Fruit fly (Drosophila melanogaster): Measurements from ENCODE around the gene mRpL4.

Gene mRpL4

dm6 chr2L:16286360-16287005, 42.4 kb downstream of the mRpL4 start (continued):
- peak; percentile 65 for TF ChIP-seq Sox102F (GFP tag; optimal IDR thresholded peaks at IDR 0.05)
- peak; percentile 53 for TF ChIP-seq Lpt (GFP tag; optimal IDR thresholded peaks at IDR 0.05)
- TF ChIP-seq Sox14 (GFP tag; optimal IDR thresholded peaks at IDR 0.05): peak; percentile 81
- no peak for TF ChIP-seq fd85E (GFP tag; optimal IDR thresholded peaks at IDR 0.05)
- TF ChIP-seq Eip93F (GFP tag; optimal IDR thresholded peaks at IDR 0.05): no peak
- TF ChIP-seq CG11902 (GFP tag; optimal IDR thresholded peaks at IDR 0.05): peak; percentile 27
- peak; percentile 84 for TF ChIP-seq achi (GFP tag; optimal IDR thresholded peaks at IDR 0.05)
- TF ChIP-seq CG11294 (GFP tag; IDR thresholded peaks at IDR 0.05): no peak
- TF ChIP-seq Hr4 (GFP tag; optimal IDR thresholded peaks at IDR 0.05): peak; percentile 84
- peak; percentile 68 for TF ChIP-seq Met (GFP tag; optimal IDR thresholded peaks at IDR 0.05)
- peak; percentile 45 for TF ChIP-seq cyc (GFP tag; optimal IDR thresholded peaks at IDR 0.05)
- peak; percentile 17 for TF ChIP-seq CG7368 (GFP tag; optimal IDR thresholded peaks at IDR 0.05)
- TF ChIP-seq CG31627 (GFP tag; optimal IDR thresholded peaks at IDR 0.05): peak; percentile 60
- TF ChIP-seq svp (GFP tag): peak; percentile 84
- TF ChIP-seq CG6163 (GFP tag; IDR thresholded peaks at IDR 0.05): no peak
- TF ChIP-seq Eip75B (GFP tag; optimal IDR thresholded peaks at IDR 0.05): peak; percentile 63
- TF ChIP-seq CG8119 (GFP tag; IDR thresholded peaks at IDR 0.05): no peak
- TF ChIP-seq Ets21C (GFP tag; optimal IDR thresholded peaks at IDR 0.05): peak; percentile 46
- peak; percentile 13 for TF ChIP-seq Sox15 (GFP tag; optimal IDR thresholded peaks at IDR 0.05)
- peak; percentile 72 for TF ChIP-seq CG8632 (GFP tag; optimal IDR thresholded peaks at IDR 0.05)
- TF ChIP-seq lz (GFP tag; optimal IDR thresholded peaks at IDR 0.05): peak; percentile 69
- TF ChIP-seq OdsH (GFP tag; optimal IDR thresholded peaks at IDR 0.05): peak; percentile 67
- peak; percentile 75 for TF ChIP-seq CG10669 (GFP tag; optimal IDR thresholded peaks at IDR 0.05)
- TF ChIP-seq CG11762 (GFP tag; optimal IDR thresholded peaks at IDR 0.05; ENCODE audit: insufficient read depth): peak; percentile 67
- peak; percentile 72 for TF ChIP-seq acj6 (GFP tag; optimal IDR thresholded peaks at IDR 0.05)
- TF ChIP-seq pdm3 (GFP tag; optimal IDR thresholded peaks at IDR 0.05): peak; percentile 79
- no peak for TF ChIP-seq CG15336 (GFP tag; IDR thresholded peaks at IDR 0.05)
- TF ChIP-seq CG32006 (GFP tag; optimal IDR thresholded peaks at IDR 0.05): peak; percentile 86
- peak; percentile 60 for TF ChIP-seq CG6854 (GFP tag; optimal IDR thresholded peaks at IDR 0.05)
- TF ChIP-seq vri (GFP tag; optimal IDR thresholded peaks at IDR 0.05): peak; percentile 48
- peak; percentile 66 for TF ChIP-seq topi (GFP tag; optimal IDR thresholded peaks at IDR 0.05)

- TF ChIP-seq Gug (GFP tag; IDR thresholded peaks at IDR 0.05) (no peak), CG15336 (GFP tag; IDR thresholded peaks at IDR 0.05) (no peak), CG3032 (tag; optimal IDR thresholded peaks at IDR 0.05) (peak; percentile 87), Sox15 (GFP tag; optimal IDR thresholded peaks at IDR 0.05) (peak; percentile 83), spab (GFP tag; optimal IDR thresholded peaks at IDR 0.05) (peak; percentile 54), CG32006 (GFP tag; optimal IDR thresholded peaks at IDR 0.05) (peak; percentile 83), CG4318 (GFP tag; optimal IDR thresholded peaks at IDR 0.05) (peak; percentile 63), Eip75B (GFP tag; optimal IDR thresholded peaks at IDR 0.05) (peak; percentile 83), CG10669 (GFP tag; optimal IDR thresholded peaks at IDR 0.05) (peak; percentile 87), CG8119 (GFP tag; IDR thresholded peaks at IDR 0.05) (no peak), cyc (GFP tag; optimal IDR thresholded peaks at IDR 0.05) (peak; percentile 92), CG6854 (GFP tag; optimal IDR thresholded peaks at IDR 0.05) (peak; percentile 55), CG9139 (GFP tag; optimal IDR thresholded peaks at IDR 0.05) (peak; percentile 31), CG11762 (GFP tag; optimal IDR thresholded peaks at IDR 0.05; ENCODE audit: insufficient read depth) (peak; percentile 84), CG31627 (GFP tag; optimal IDR thresholded peaks at IDR 0.05) (peak; percentile 94), Sox102F (GFP tag; optimal IDR thresholded peaks at IDR 0.05) (peak; percentile 93), CG7368 (GFP tag; optimal IDR thresholded peaks at IDR 0.05) (peak; percentile 93), CG3919 (GFP tag; optimal IDR thresholded peaks at IDR 0.05) (peak; percentile 88), CG6276 (GFP tag; optimal IDR thresholded peaks at IDR 0.05) (peak; percentile 70), ss (GFP tag; optimal IDR thresholded peaks at IDR 0.05) (peak in 1 of 2 experiments; percentile 70), CG8319 (GFP tag; optimal IDR thresholded peaks at IDR 0.05) (peak; percentile 77), CG10631 (GFP tag; optimal IDR thresholded peaks at IDR 0.05) (peak; percentile 87), CG1621 (tag; optimal IDR thresholded peaks at IDR 0.05) (peak; percentile 83), CG16779 (tag; optimal IDR thresholded peaks at IDR 0.05) (peak; percentile 50), fkh (GFP tag; optimal IDR thresholded peaks at IDR 0.05) (peak; percentile 22), CG34406 (GFP tag; optimal IDR thresholded peaks at IDR 0.05) (peak; percentile 86), Met (GFP tag; optimal IDR thresholded peaks at IDR 0.05) (peak; percentile 92), Lpt (GFP tag; optimal IDR thresholded peaks at IDR 0.05) (peak; percentile 74), CG11294 (GFP tag; IDR thresholded peaks at IDR 0.05) (no peak), achi (GFP tag; optimal IDR thresholded peaks at IDR 0.05) (peak; percentile 83), fd85E (GFP tag; optimal IDR thresholded peaks at IDR 0.05) (no peak), dac (GFP tag; optimal IDR thresholded peaks at IDR 0.05) (peak; percentile 71), Hr4 (GFP tag; optimal IDR thresholded peaks at IDR 0.05) (peak; percentile 87), lz (GFP tag; optimal IDR thresholded peaks at IDR 0.05) (peak; percentile 90)
These were observed 43.1 kb downstream of the mRpL4 start for dm6 chr2L:16285692-16286359.
